Worm (Caenorhabditis elegans) whole organism, L2 larva: ENCODE results near the gene rpl-7A.
A peak's percentile ranks its signal among the peaks of the same experiment; 100 is the strongest.
"Not testable (repeated sequence)": the region's sequence is repeated elsewhere in the genome, so short reads cannot be mapped to it uniquely, and the experiment has no call there.

Source experiments
- C34F6.9 ChIP-seq: fragments of 150-350 bp; optimal IDR thresholded peaks from 2 replicates; lab custom pipeline; 2014; ENCODE audit warnings: missing biosample characterization, missing genetic modification characterization
- R02D3.7 ChIP-seq: fragments of 150-350 bp; optimal IDR thresholded peaks from 2 replicates; lab custom pipeline; 2014; ENCODE audit warnings: missing biosample characterization, missing genetic modification characterization
- ZK546.5 ChIP-seq: sonication (generic microtip); optimal IDR thresholded peaks from 2 replicates; lab custom pipeline; 2017; ENCODE audit warnings: missing biosample characterization, missing genetic modification characterization
- aly-2 ChIP-seq: fragments of 150-350 bp; optimal IDR thresholded peaks from 2 replicates; lab custom pipeline; 2014; ENCODE audit warnings: missing biosample characterization, missing genetic modification characterization
- ama-1 ChIP-seq: fragments of 150-350 bp; optimal IDR thresholded peaks from 2 replicates; lab custom pipeline; 2018; ENCODE audit warnings: inconsistent platforms
- ceh-82 ChIP-seq: fragments of 150-350 bp; optimal IDR thresholded peaks from 2 replicates; lab custom pipeline; 2014; ENCODE audit warnings: missing biosample characterization, missing genetic modification characterization
- fos-1 ChIP-seq: fragments of 150-350 bp; optimal IDR thresholded peaks from 2 replicates; lab custom pipeline; 2014; ENCODE audit warnings: missing biosample characterization, missing genetic modification characterization
- mbf-1 ChIP-seq: sonication (generic microtip); optimal IDR thresholded peaks from 2 replicates; lab custom pipeline; 2017; ENCODE audit warnings: missing biosample characterization, missing genetic modification characterization
- nhr-11 ChIP-seq: fragments of 150-350 bp; optimal IDR thresholded peaks from 2 replicates; lab custom pipeline; 2014; ENCODE audit warnings: missing biosample characterization, missing genetic modification characterization
- nhr-25 ChIP-seq: fragments of 150-350 bp; sonication (generic microtip); optimal IDR thresholded peaks from 3 replicates; lab custom pipeline; 2014; ENCODE audit warnings: missing biosample characterization, missing genetic modification characterization
- nhr-77 ChIP-seq: fragments of 150-350 bp; optimal IDR thresholded peaks from 2 replicates; lab custom pipeline; 2014; ENCODE audit warnings: missing biosample characterization, missing genetic modification characterization
- sem-4 ChIP-seq: fragments of 150-350 bp; optimal IDR thresholded peaks from 2 replicates; lab custom pipeline; 2014; ENCODE audit warnings: missing biosample characterization, missing genetic modification reagents, missing genetic modification characterization
- sma-3 ChIP-seq: sonication (generic microtip); optimal IDR thresholded peaks from 2 replicates; lab custom pipeline; 2016; ENCODE audit warnings: missing genetic modification reagents, missing genetic modification characterization, missing compliant biosample characterization
- unc-39 ChIP-seq: fragments of 150-350 bp; optimal IDR thresholded peaks from 2 replicates; lab custom pipeline; 2014; ENCODE audit warnings: missing biosample characterization, missing genetic modification characterization
- unc-55 ChIP-seq: fragments of 150-350 bp; sonication (generic microtip); optimal IDR thresholded peaks from 3 replicates; lab custom pipeline; 2014; ENCODE audit warnings: missing biosample characterization, missing genetic modification reagents, missing genetic modification characterization
- zag-1 ChIP-seq: fragments of 150-350 bp; optimal IDR thresholded peaks from 2 replicates; lab custom pipeline; 2014; ENCODE audit warnings: missing biosample characterization, missing genetic modification characterization
- ztf-11 ChIP-seq: sonication (generic microtip); optimal IDR thresholded peaks from 2 replicates; lab custom pipeline; 2017; ENCODE audit warnings: missing biosample characterization, missing genetic modification characterization

The rpl-7A gene

DNA sequence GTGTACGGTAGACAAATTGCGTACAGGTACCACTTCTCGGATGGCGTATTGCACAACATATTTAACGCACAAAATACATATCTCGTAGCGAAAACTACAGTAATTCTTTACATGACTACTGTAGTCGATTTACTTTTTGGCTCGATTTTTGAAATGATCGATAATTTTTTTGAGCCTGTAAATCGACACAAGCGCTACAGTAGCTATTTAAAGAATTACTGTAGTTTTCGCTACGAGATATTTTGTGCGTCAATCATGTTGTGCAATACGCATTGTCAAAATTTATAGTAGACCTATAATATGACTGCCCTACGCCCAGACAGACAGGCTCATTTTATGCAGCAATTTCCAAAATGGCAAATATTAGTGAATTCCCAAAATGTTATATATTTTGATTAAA lies 42.2 kb downstream of the rpl-7A start, which contains the start of gene W03B1.5:
Gene W03B1.5, plus strand, starts transcription at position 301 of the 400 bp plus-strand sequence.
- not testable (repeated sequence) for TF ChIP-seq zag-1, unc-39, ceh-82 (tag; lab: Kevin White, UChicago)

DNA sequence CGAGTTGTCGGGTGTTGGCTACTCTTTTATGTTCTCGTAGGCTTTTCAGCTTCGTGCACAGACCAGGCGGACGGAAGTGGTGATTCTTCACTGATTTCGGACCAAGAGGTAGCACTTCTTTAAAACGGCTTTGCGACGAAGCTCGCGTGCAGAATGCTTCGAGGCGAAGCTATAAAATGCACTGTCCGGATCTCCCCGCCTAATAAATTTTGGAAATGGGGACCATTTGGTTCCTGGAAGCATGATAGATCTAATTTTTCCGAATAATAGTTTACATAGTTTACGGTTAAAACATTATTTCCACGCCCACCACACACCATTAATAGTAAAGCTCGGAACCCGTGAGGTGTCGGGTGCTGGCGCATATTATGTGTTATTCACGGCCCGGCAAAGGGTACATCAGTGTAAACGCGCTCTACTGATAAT lies 42.8 kb downstream of the rpl-7A start:
- TF ChIP-seq ama-1 (lab: Kevin White, UChicago) (peak; percentile 46), sma-3 (GFP tag; lab: Kevin White, UChicago) (no peak), nhr-77 (tag; lab: Kevin White, UChicago) (no peak), R02D3.7 (tag; lab: Kevin White, UChicago) (no peak)

DNA sequence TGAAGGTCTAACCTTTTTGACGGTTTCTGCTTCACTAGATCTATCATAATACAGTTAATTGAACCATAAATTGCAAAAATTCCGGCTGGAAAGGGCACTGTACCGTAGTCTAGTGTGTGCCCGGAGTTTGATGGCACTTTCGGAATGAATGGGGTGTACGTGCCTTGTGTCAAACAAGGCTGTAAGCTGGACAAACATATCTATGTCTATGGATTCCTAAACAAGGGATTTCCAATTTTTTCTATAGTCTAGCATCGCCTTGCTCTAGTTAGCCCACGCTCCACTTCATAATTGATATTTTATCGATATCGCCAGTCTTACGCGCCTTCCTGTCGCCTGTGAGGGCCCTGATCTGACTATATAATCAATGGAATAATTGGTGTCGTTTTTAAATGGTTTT lies 43.9 kb downstream of the rpl-7A start, which contains the start of gene oac-52:
Gene oac-52, minus strand, starts transcription at position 101 of the 400 bp plus-strand sequence.
- TF ChIP-seq C34F6.9 (tag; lab: Kevin White, UChicago) (no peak), nhr-11 (no peak), unc-55 (GFP tag; lab: Kevin White, UChicago) (no peak), nhr-25 (tag; lab: Kevin White, UChicago) (no peak), fos-1 (no peak), ZK546.5 (tag; lab: Kevin White, UChicago) (no peak), mbf-1 (tag; lab: Kevin White, UChicago) (no peak), aly-2 (tag; lab: Kevin White, UChicago) (no peak)

DNA sequence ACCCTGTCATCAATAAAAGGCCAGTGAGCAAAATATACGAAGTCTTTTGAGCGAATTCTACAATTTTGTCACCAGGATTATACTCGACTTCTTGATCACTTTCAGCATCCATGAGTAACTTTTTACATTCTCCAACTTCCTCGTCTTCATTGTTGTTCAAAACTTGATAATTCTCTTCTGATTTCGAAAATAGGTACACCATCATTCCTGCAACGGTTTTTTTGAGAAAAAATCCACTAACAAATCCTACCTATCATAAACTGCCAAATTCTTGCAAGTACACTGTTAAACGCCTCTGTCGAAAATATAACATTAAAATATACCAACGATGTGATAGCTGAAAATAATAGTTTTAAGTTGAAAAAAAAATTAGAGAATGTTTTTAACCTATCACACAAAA lies 45.6 kb downstream of the rpl-7A start:
- TF ChIP-seq sem-4 (tag; lab: Kevin White, UChicago) (no peak), ztf-11 (tag; lab: Kevin White, UChicago) (no peak)
